Worm (Caenorhabditis elegans) whole organism, midembryonic: ENCODE results near the gene fkh-4.

Experiments
- flt-1 ChIP-seq: fragments of 200-800 bp; sonication (Bioruptor generic); IDR thresholded peaks from 2 replicates; pipeline ENCODE4 v1.3.6; 2022; ENCODE audit warnings: missing genetic modification characterization, missing compliant biosample characterization
- ztf-23 ChIP-seq: fragments of 200-800 bp; sonication (Bioruptor generic); IDR thresholded peaks from 2 replicates; pipeline ENCODE4 v1.3.6; 2022; ENCODE audit warnings: missing genetic modification reagents, missing genetic modification characterization, missing compliant biosample characterization
- ztf-29 ChIP-seq: fragments of 200-800 bp; sonication (Bioruptor generic); IDR thresholded peaks from 2 replicates; pipeline ENCODE4 v1.3.6; 2022; ENCODE audit warnings: missing genetic modification reagents, missing genetic modification characterization, missing compliant biosample characterization

DNA sequence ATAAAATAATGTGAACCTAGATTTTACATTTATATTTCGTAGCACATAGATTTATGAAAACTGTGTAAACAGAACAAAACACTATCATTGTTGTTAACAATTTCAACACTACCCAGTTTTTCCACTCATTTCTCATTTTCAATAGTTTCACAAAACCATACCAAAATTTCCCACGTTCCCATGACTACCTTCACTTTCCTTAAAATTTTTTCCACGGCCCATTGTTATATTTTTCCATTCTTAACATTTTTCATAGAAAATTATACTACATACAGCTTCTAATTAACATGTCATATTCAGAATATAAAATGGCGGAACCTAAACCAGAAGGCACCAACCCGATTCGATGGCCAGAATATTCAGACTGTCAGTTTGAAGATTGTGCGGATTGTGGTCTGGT lies 26.9 kb downstream of the fkh-4 start, which contains the start of gene F02C12.1:
- TF ChIP-seq ztf-29 (GFP tag; lab: Robert Waterston, UW) (no peak), ztf-23 (GFP tag; lab: Robert Waterston, UW) (no peak), flt-1 (no peak)
